Fruit fly (Drosophila melanogaster): ENCODE data around the gene CG10650.
A peak's percentile ranks its signal among the peaks of the same experiment; 100 is the strongest.

CG10650 gene

dm6 chr2L:18957142-18957674, 38.5 kb downstream of the CG10650 start, which contains the start of gene Bhmt (continued):
- TF ChIP-seq bcd (GFP tag; optimal IDR thresholded peaks at IDR 0.05) (peak; percentile 62), grau (tag; optimal IDR thresholded peaks at IDR 0.05) (peak; percentile 96), gfzf (GFP tag; optimal IDR thresholded peaks at IDR 0.05) (no peak), bab2 (GFP tag; optimal IDR thresholded peaks at IDR 0.05) (no peak), CG2889 (GFP tag; IDR thresholded peaks at IDR 0.05) (no peak), Fer2 (tag; optimal IDR thresholded peaks at IDR 0.05) (peak; percentile 22), Lim3 (GFP tag; IDR thresholded peaks at IDR 0.05) (no peak), lilli (GFP tag; optimal IDR thresholded peaks at IDR 0.05) (peak; percentile 48), tio (GFP tag; optimal IDR thresholded peaks at IDR 0.05) (peak; percentile 24), nau (GFP tag; optimal IDR thresholded peaks at IDR 0.05) (no peak), CHES-1-like (GFP tag; optimal IDR thresholded peaks at IDR 0.05) (no peak), Dll (GFP tag; IDR thresholded peaks at IDR 0.05; ENCODE audit: partially characterized antibody) (no peak), Lpt (GFP tag; optimal IDR thresholded peaks at IDR 0.05) (no peak), ind (GFP tag; optimal IDR thresholded peaks at IDR 0.05) (peak; percentile 62), slbo (GFP tag; IDR thresholded peaks at IDR 0.05) (peak; percentile 83), NC2α (GFP tag; optimal IDR thresholded peaks at IDR 0.05) (no peak), CG11398 (GFP tag; optimal IDR thresholded peaks at IDR 0.05) (no peak), tap (tag; optimal IDR thresholded peaks at IDR 0.05) (peak; percentile 66), D (optimal IDR thresholded peaks at IDR 0.05) (no peak), D (GFP tag; optimal IDR thresholded peaks at IDR 0.05) (peak; percentile 5), chm (GFP tag; IDR thresholded peaks at IDR 0.05) (no peak; the same call in 1 of the 2 replicates), GATAe (GFP tag; conservative IDR thresholded peaks at IDR 0.05) (no peak; the same call in 1 of the 2 replicates), CG16815 (GFP tag; optimal IDR thresholded peaks at IDR 0.05) (no peak), otp (GFP tag; IDR thresholded peaks at IDR 0.05) (0 out of 3 replicates have a peak, but pooled peaks have one; percentile 19), cg (GFP tag; optimal IDR thresholded peaks at IDR 0.05) (peak; percentile 24), CG30431 (GFP tag; optimal IDR thresholded peaks at IDR 0.05) (no peak), CG12391 (tag; optimal IDR thresholded peaks at IDR 0.05) (peak; percentile 65), CG3163 (GFP tag; optimal IDR thresholded peaks at IDR 0.05) (no peak), CG13775 (GFP tag; optimal IDR thresholded peaks at IDR 0.05) (peak; percentile 51), mld (GFP tag; IDR thresholded peaks at IDR 0.05; ENCODE audit: partially characterized antibody) (no peak), trh (GFP tag; optimal IDR thresholded peaks at IDR 0.05) (no peak), peb (GFP tag; IDR thresholded peaks at IDR 0.05) (no peak), lab (GFP tag; optimal IDR thresholded peaks at IDR 0.05) (peak; percentile 89), Gsc (GFP tag; IDR thresholded peaks at IDR 0.05) (no peak), CG32772 (GFP tag; IDR thresholded peaks at IDR 0.05) (no peak; the same call in 1 of the 2 replicates), sens (GFP tag) (no peak), NC2β (GFP tag; optimal IDR thresholded peaks at IDR 0.05) (no peak), CG4617 (GFP tag; optimal IDR thresholded peaks at IDR 0.05; ENCODE audit: borderline replicate concordance) (no peak), Hsf (GFP tag; optimal IDR thresholded peaks at IDR 0.05) (no peak), p53 (GFP tag; optimal IDR thresholded peaks at IDR 0.05) (no peak), mirr (GFP tag; optimal IDR thresholded peaks at IDR 0.05) (peak; percentile 22), MBD-R2 (GFP tag; IDR thresholded peaks at IDR 0.05) (peak; percentile 72), Mad (GFP tag; optimal IDR thresholded peaks at IDR 0.05) (no peak), CG6765 (GFP tag; optimal IDR thresholded peaks at IDR 0.05) (no peak), cas (GFP tag; IDR thresholded peaks at IDR 0.05) (no peak; the same call in 1 of the 2 replicates), pros (GFP tag; optimal IDR thresholded peaks at IDR 0.05) (no peak), az2 (GFP tag; optimal IDR thresholded peaks at IDR 0.05) (peak; percentile 21), CG34422 (GFP tag; IDR thresholded peaks at IDR 0.05) (0 out of 3 replicates have a peak, but pooled peaks have one; percentile 18), B-H1 (GFP tag; IDR thresholded peaks at IDR 0.05) (peak; percentile 52), Asciz (GFP tag; optimal IDR thresholded peaks at IDR 0.05) (peak; percentile 34), CG6272 (GFP tag; IDR thresholded peaks at IDR 0.05) (0 out of 2 replicates have a peak, but pooled peaks have one; percentile 24), salm (tag; optimal IDR thresholded peaks at IDR 0.05) (no peak)

All from whole organism, embryonic.